Worm (Caenorhabditis elegans) whole organism, L3 larva: Measurements from ENCODE around the gene Y105C5B.17.

Experiments used
- R02D3.7 ChIP-seq: fragments of 150-350 bp; optimal IDR thresholded peaks from 2 replicates; lab custom pipeline; 2014; ENCODE audit warnings: missing biosample characterization, missing genetic modification characterization
- ZK546.5 ChIP-seq: sonication (generic microtip); optimal IDR thresholded peaks from 2 replicates; lab custom pipeline; 2017; ENCODE audit warnings: missing biosample characterization, missing genetic modification characterization
- aly-2 ChIP-seq: fragments of 150-350 bp; optimal IDR thresholded peaks from 2 replicates; lab custom pipeline; 2014; ENCODE audit warnings: missing biosample characterization, missing genetic modification characterization
- ama-1 ChIP-seq: fragments of 150-350 bp; optimal IDR thresholded peaks from 2 replicates; lab custom pipeline; 2018
- ceh-16 ChIP-seq: sonication (generic microtip); optimal IDR thresholded peaks from 2 replicates; lab custom pipeline; 2017; ENCODE audit warnings: missing biosample characterization, missing genetic modification characterization
- ceh-28 ChIP-seq: fragments of 150-350 bp; optimal IDR thresholded peaks from 2 replicates; lab custom pipeline; 2014; ENCODE audit warnings: missing biosample characterization, missing genetic modification reagents, missing genetic modification characterization
- ceh-82 ChIP-seq: fragments of 150-350 bp; optimal IDR thresholded peaks from 2 replicates; lab custom pipeline; 2014; ENCODE audit warnings: missing biosample characterization, missing genetic modification characterization
- ceh-9 ChIP-seq: sonication (generic microtip); optimal IDR thresholded peaks from 2 replicates; lab custom pipeline; 2018; ENCODE audit warnings: missing biosample characterization, missing genetic modification characterization
- daf-12 ChIP-seq: fragments of 150-350 bp; optimal IDR thresholded peaks from 2 replicates; lab custom pipeline; 2014; ENCODE audit warnings: missing biosample characterization, missing genetic modification reagents, missing genetic modification characterization
- egl-27 ChIP-seq: sonication (generic microtip); optimal IDR thresholded peaks from 4 replicates; lab custom pipeline; 2017; ENCODE audit warnings: missing biosample characterization, missing genetic modification reagents, missing genetic modification characterization
- elt-2 ChIP-seq: sonication (generic microtip); optimal IDR thresholded peaks from 2 replicates; lab custom pipeline; 2016; ENCODE audit warnings: missing genetic modification reagents, mild to moderate bottlenecking, missing genetic modification characterization, missing compliant biosample characterization
- elt-3 ChIP-seq, 3 experiments: fragments of 150-350 bp in 1 of 3; sonication (generic microtip) in 2 of 3; optimal IDR thresholded peaks; 2 replicates in 2 of 3; 4 replicates in 1 of 3; lab custom pipeline; 2014 to 2017; ENCODE audit warnings: missing biosample characterization in 3 of 3, missing genetic modification characterization in 3 of 3
- fkh-2 ChIP-seq: fragments of 150-350 bp; optimal IDR thresholded peaks from 2 replicates; lab custom pipeline; 2014; ENCODE audit warnings: missing biosample characterization, missing genetic modification reagents, missing genetic modification characterization
- fos-1 ChIP-seq: fragments of 150-350 bp; optimal IDR thresholded peaks from 2 replicates; lab custom pipeline; 2014; ENCODE audit warnings: missing biosample characterization, missing genetic modification characterization
- hmg-11 ChIP-seq: sonication (generic microtip); optimal IDR thresholded peaks from 2 replicates; lab custom pipeline; 2016; ENCODE audit warnings: missing genetic modification characterization, missing compliant biosample characterization
- mdl-1 ChIP-seq: fragments of 150-350 bp; optimal IDR thresholded peaks from 2 replicates; lab custom pipeline; 2014; ENCODE audit warnings: missing biosample characterization, missing genetic modification characterization
- mml-1 ChIP-seq: fragments of 150-350 bp; sonication (generic microtip); optimal IDR thresholded peaks from 3 replicates; lab custom pipeline; 2014; ENCODE audit warnings: missing biosample characterization, missing genetic modification characterization
- nfya-1 ChIP-seq: sonication (generic microtip); optimal IDR thresholded peaks from 2 replicates; lab custom pipeline; 2017; ENCODE audit warnings: missing genetic modification characterization, mild to moderate bottlenecking, missing compliant biosample characterization, antibody characterized with exemption, moderate library complexity; ENCODE audit not compliant: insufficient read depth
- nhr-11 ChIP-seq: fragments of 150-350 bp; optimal IDR thresholded peaks from 2 replicates; lab custom pipeline; 2014; ENCODE audit warnings: missing biosample characterization, missing genetic modification characterization
- nhr-12 ChIP-seq: fragments of 150-350 bp; optimal IDR thresholded peaks from 2 replicates; lab custom pipeline; 2014; ENCODE audit warnings: missing biosample characterization, missing genetic modification characterization
- nhr-25 ChIP-seq: sonication (generic microtip); optimal IDR thresholded peaks from 2 replicates; lab custom pipeline; 2017; ENCODE audit warnings: missing biosample characterization, missing genetic modification characterization
- nhr-28 ChIP-seq: fragments of 150-350 bp; optimal IDR thresholded peaks from 2 replicates; lab custom pipeline; 2014; ENCODE audit warnings: missing biosample characterization, missing genetic modification characterization
- nhr-67 ChIP-seq: fragments of 150-350 bp; optimal IDR thresholded peaks from 2 replicates; lab custom pipeline; 2014; ENCODE audit warnings: missing biosample characterization, missing genetic modification characterization
- nhr-76 ChIP-seq: fragments of 150-350 bp; sonication (generic microtip); optimal IDR thresholded peaks from 5 replicates; lab custom pipeline; 2014; ENCODE audit warnings: missing biosample characterization, missing genetic modification characterization
- nhr-77 ChIP-seq: fragments of 150-350 bp; optimal IDR thresholded peaks from 2 replicates; lab custom pipeline; 2014; ENCODE audit warnings: missing biosample characterization, missing genetic modification characterization
- pha-4 ChIP-seq: fragments of 150-350 bp; optimal IDR thresholded peaks from 2 replicates; lab custom pipeline; 2014; ENCODE audit warnings: missing biosample characterization, missing genetic modification reagents, missing genetic modification characterization
- pqm-1 ChIP-seq: fragments of 150-350 bp; optimal IDR thresholded peaks from 2 replicates; lab custom pipeline; 2017; ENCODE audit warnings: missing biosample characterization, missing genetic modification characterization, inconsistent platforms
- sea-2 ChIP-seq: fragments of 150-350 bp; sonication (generic microtip); optimal IDR thresholded peaks from 4 replicates; lab custom pipeline; 2014; ENCODE audit warnings: missing biosample characterization, missing genetic modification reagents, missing genetic modification characterization
- skn-1 ChIP-seq: fragments of 150-350 bp; optimal IDR thresholded peaks from 2 replicates; lab custom pipeline; 2014; ENCODE audit warnings: missing biosample characterization, missing genetic modification characterization
- tbx-2 ChIP-seq: sonication (generic microtip); optimal IDR thresholded peaks from 2 replicates; lab custom pipeline; 2016; ENCODE audit warnings: mild to moderate bottlenecking, missing genetic modification characterization, missing compliant biosample characterization
- unc-39 ChIP-seq: sonication (generic microtip); optimal IDR thresholded peaks from 4 replicates; lab custom pipeline; 2017; ENCODE audit warnings: missing biosample characterization, missing genetic modification characterization
- zag-1 ChIP-seq: fragments of 150-350 bp; optimal IDR thresholded peaks from 2 replicates; lab custom pipeline; 2014; ENCODE audit warnings: missing biosample characterization, missing genetic modification characterization
- ztf-4 ChIP-seq: fragments of 150-350 bp; optimal IDR thresholded peaks from 2 replicates; lab custom pipeline; 2014; ENCODE audit warnings: missing biosample characterization, missing genetic modification characterization

Y105C5B.17 gene

DNA sequence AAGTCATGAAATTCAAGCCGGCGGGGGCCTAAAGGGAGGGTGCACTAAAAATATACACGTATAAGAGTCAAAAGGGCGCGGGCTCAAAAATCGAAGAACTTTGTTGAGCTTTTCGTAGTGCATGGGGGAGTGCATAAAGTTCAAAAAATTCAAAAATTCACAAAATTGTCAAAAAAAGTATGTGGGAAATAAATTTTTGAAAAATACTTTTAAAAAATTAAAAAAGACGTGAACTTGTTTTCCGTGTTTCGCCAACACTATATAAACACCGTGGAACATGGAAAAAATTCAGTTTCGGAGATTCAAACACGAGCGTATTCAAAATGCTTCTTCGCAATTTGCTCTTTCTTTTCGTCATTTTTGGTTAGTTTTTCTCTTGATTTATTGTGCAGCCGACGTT, at the start of gene Y105C5B.17:
Gene Y105C5B.17, plus strand, starts transcription at position 301 of the 400 bp plus-strand sequence.
- TF ChIP-seq ama-1 (lab: Kevin White, UChicago) (no peak), daf-12 (tag; lab: Kevin White, UChicago) (no peak), nhr-11 (no peak), mml-1 (no peak), ZK546.5 (tag; lab: Kevin White, UChicago) (no peak), elt-2 (no peak), nhr-28 (tag; lab: Kevin White, UChicago) (no peak), fos-1 (tag; lab: Kevin White, UChicago) (no peak)

DNA sequence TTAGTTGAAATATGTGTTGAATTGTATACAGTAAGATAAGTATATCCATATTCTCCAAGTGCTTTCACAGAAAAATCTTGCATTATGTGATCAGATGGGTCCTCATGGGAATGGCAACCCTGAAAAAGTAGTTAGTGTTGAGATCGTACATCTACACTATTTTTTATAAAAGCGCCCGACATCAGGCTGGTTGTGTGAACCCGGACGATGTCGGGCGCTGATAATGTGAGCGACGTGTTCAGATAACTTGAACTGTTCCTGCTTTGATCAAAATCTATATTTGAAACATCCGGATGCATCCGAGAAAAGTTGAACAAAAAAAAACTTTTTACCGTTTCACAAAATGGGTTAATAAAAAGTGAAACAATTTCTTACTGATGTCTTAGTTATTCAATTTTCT, 47.8 kb upstream of the Y105C5B.17 start:
- no peak for TF ChIP-seq pqm-1 (tag; lab: Kevin White, UChicago)
- TF ChIP-seq nhr-11: no peak
- TF ChIP-seq ama-1 (lab: Kevin White, UChicago): no peak
- TF ChIP-seq hmg-11: no peak
- TF ChIP-seq egl-27 (tag; lab: Kevin White, UChicago): no peak
- TF ChIP-seq zag-1 (tag; lab: Kevin White, UChicago): no peak
- TF ChIP-seq unc-39 (tag; lab: Kevin White, UChicago): no peak
- no peak for TF ChIP-seq mdl-1 (tag; lab: Kevin White, UChicago)
- TF ChIP-seq nhr-12 (tag; lab: Kevin White, UChicago): no peak
- TF ChIP-seq nfya-1: no peak
- no peak for TF ChIP-seq pha-4 (tag; lab: Kevin White, UChicago)
- TF ChIP-seq ztf-4 (tag; lab: Kevin White, UChicago): no peak
- no peak for TF ChIP-seq tbx-2
- TF ChIP-seq ceh-9 (tag; lab: Kevin White, UChicago): no peak
- TF ChIP-seq nhr-67 (tag; lab: Kevin White, UChicago): no peak

DNA sequence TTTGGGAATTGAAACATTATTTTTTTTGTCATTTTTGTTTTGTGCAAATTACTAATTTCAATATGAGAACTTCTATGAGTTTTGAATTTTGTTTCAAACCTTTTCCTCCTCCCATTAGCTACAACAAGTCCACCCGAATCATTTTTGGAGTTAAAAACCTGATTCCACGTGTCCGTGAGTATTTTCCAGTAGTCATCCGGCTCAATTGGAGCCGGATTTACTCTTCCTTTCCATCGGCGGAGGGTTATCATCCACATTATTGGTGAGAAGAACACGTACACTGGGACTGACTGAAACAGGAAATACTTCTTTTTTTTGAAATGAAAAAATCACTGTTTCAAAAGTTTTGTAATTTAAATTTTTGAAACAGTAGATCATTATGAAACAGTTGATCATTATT, 39.9 kb upstream of the Y105C5B.17 start:
- TF ChIP-seq sea-2 (GFP tag; lab: Kevin White, UChicago): no peak
- TF ChIP-seq R02D3.7 (tag; lab: Kevin White, UChicago): no peak
- TF ChIP-seq ceh-28 (tag; lab: Kevin White, UChicago): no peak
- no peak for TF ChIP-seq nhr-25 (tag; lab: Kevin White, UChicago)
- TF ChIP-seq ceh-16 (tag; lab: Kevin White, UChicago): no peak

DNA sequence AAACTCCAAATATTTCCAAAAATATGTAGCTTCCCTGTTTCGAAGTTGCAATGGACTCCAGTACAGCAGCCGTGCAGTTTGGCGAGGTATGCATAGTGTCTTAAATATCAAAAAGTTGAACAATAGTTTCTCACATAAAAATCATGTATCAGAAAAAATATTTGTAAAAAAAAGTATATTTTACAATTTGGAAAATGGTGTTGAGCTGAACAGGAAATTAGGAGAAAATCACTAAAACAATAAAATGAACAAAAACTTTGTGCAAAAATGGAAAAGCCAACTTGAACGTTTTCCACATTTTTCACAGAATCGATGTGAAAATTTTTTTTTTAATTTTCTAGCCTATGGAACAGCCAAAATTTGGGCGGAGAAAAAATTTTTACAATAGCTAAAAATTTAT, 36.2 kb upstream of the Y105C5B.17 start, which contains the start of gene Y105C5B.8:
Gene Y105C5B.8, minus strand, starts transcription at position 101 of the 400 bp plus-strand sequence.
- TF ChIP-seq nfya-1: no peak
- TF ChIP-seq ztf-4 (tag; lab: Kevin White, UChicago): no peak
- TF ChIP-seq ceh-16 (tag; lab: Kevin White, UChicago): no peak
- no peak for TF ChIP-seq fkh-2 (tag; lab: Kevin White, UChicago)
- no peak for TF ChIP-seq mml-1

DNA sequence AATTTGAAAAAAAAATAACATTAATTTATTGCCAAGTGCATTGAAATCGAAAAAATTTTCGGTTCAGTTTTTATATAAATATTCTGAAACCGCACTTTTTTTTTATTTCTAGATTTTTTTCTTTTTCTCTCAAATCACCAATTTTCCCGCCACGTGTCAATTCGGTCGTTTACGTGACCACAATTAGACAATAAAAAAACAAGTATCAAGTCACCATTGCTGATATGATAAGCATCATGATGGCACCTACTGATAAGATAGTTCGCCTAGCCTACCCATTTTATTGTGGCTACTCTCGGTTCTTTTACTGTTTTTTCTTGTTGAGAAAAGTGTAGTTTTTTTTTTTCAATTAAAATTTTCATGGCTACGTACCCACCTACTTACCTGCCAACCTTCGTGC, 33.1 kb upstream of the Y105C5B.17 start:
- TF ChIP-seq mdl-1 (tag; lab: Kevin White, UChicago) (no peak), pqm-1 (tag; lab: Kevin White, UChicago) (peak; percentile 68), elt-3 (tag; optimal IDR thresholded peaks at IDR 0.05; lab: Kevin White, UChicago) (peak in 1 of 3 experiments; percentile 25), ztf-4 (tag; lab: Kevin White, UChicago) (no peak), elt-2 (peak; percentile 91), nhr-77 (tag; lab: Kevin White, UChicago) (no peak), skn-1 (tag; lab: Kevin White, UChicago) (peak; percentile 15), nhr-76 (no peak), pha-4 (tag; lab: Kevin White, UChicago) (peak; percentile 15)

DNA sequence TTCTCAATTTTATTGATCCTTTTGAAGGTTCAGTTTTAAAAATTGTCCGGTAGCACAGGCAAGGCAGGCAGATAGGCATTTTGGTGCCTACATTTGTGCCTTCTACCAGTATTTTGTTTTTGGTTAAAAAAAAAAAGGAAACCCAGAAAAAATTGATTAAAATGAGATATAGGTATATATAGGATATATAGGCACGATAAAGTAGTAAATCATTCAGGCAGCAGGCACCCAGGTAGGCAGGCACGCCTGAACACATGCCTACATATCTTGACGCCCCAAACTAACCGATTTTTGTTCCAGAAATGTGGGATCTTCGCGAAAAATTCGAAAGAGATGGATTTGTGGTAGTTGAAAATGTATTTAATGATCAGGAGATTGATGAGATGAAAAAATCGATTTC, 32.6 kb upstream of the Y105C5B.17 start, which contains the start of gene Y105C5B.9:
Gene Y105C5B.9, plus strand, starts transcription at position 301 of the 400 bp plus-strand sequence.
- TF ChIP-seq aly-2 (tag; lab: Kevin White, UChicago): no peak
- no peak for TF ChIP-seq ZK546.5 (tag; lab: Kevin White, UChicago)
- TF ChIP-seq mdl-1 (tag; lab: Kevin White, UChicago): no peak
- no peak for TF ChIP-seq ceh-82 (tag; lab: Kevin White, UChicago)
